Worm (Caenorhabditis elegans): Measurements from ENCODE around the gene C07A9.5.

C07A9.5 gene

ce11 chrIII:9703747-9704605 is 21.3 kb upstream of the C07A9.5 start:
- TF ChIP-seq F16B12.6 (tag; optimal IDR thresholded peaks at IDR 0.05) (peak; percentile 14), fkh-4 (tag; optimal IDR thresholded peaks at IDR 0.05; ENCODE audit: borderline replicate concordance) (no peak), egl-13 (tag; optimal IDR thresholded peaks at IDR 0.05) (peak; percentile 30), zag-1 (tag; optimal IDR thresholded peaks at IDR 0.05) (no peak), nhr-77 (tag; optimal IDR thresholded peaks at IDR 0.05) (no peak), nhr-237 (tag; optimal IDR thresholded peaks at IDR 0.05) (no peak), unc-86 (tag; optimal IDR thresholded peaks at IDR 0.05) (peak; percentile 59), rnt-1 (tag; optimal IDR thresholded peaks at IDR 0.05) (peak; percentile 33), tbx-2 (tag; optimal IDR thresholded peaks at IDR 0.05) (peak; percentile 62), efl-1 (optimal IDR thresholded peaks at IDR 0.05) (no peak), efl-1 (GFP tag; optimal IDR thresholded peaks at IDR 0.05 in 1 of 2) (peak in 1 of 2 experiments; percentile 61), lir-3 (tag; optimal IDR thresholded peaks at IDR 0.05; ENCODE audit: poor library complexity) (no peak), dpl-1 (GFP tag; optimal IDR thresholded peaks at IDR 0.05) (peak in 1 of 3 experiments; percentile 6), ceh-82 (tag; optimal IDR thresholded peaks at IDR 0.05) (peak in 2 of 3 experiments; percentile 2 to 31), lin-35 (GFP tag; optimal IDR thresholded peaks at IDR 0.05) (peak; percentile 14 to 25), skn-1 (tag; optimal IDR thresholded peaks at IDR 0.05) (peak; percentile 33), nhr-47 (tag; optimal IDR thresholded peaks at IDR 0.05) (peak; percentile 62), nhr-84 (tag; optimal IDR thresholded peaks at IDR 0.05) (no peak), lin-14 (GFP tag; optimal IDR thresholded peaks at IDR 0.05) (peak; percentile 89), sox-4 (tag; optimal IDR thresholded peaks at IDR 0.05) (peak; percentile 8), ets-5 (GFP tag; IDR thresholded peaks at IDR 0.05) (no peak), ceh-8 (GFP tag; optimal IDR thresholded peaks at IDR 0.05) (peak; percentile 70), xbp-1 (tag; optimal IDR thresholded peaks at IDR 0.05) (peak; percentile 7), alr-1 (tag; optimal IDR thresholded peaks at IDR 0.05; ENCODE audit: borderline replicate concordance) (no peak), grh-1 (GFP tag; IDR thresholded peaks at IDR 0.05) (no peak), fkh-8 (tag; optimal IDR thresholded peaks at IDR 0.05) (peak; percentile 82), snu-23 (GFP tag; optimal IDR thresholded peaks at IDR 0.05) (peak; percentile 37), pqm-1 (tag; optimal IDR thresholded peaks at IDR 0.05) (no peak), elt-3 (tag; optimal IDR thresholded peaks at IDR 0.05) (no peak), nhr-71 (tag; optimal IDR thresholded peaks at IDR 0.05) (peak; percentile 51), ama-1 (optimal IDR thresholded peaks at IDR 0.05) (no peak), Y116A8C.19 (tag; optimal IDR thresholded peaks at IDR 0.05; ENCODE audit: borderline replicate concordance) (no peak), blmp-1 (tag; optimal IDR thresholded peaks at IDR 0.05) (peak; percentile 90), aly-2 (tag; optimal IDR thresholded peaks at IDR 0.05) (no peak), lsy-2 (tag; optimal IDR thresholded peaks at IDR 0.05) (peak in 1 of 2 experiments; percentile 67), nhr-85 (tag) (peak; percentile 47), ztf-11 (tag; optimal IDR thresholded peaks at IDR 0.05) (peak in 1 of 2 experiments; percentile 40), ztf-4 (tag; optimal IDR thresholded peaks at IDR 0.05) (no peak), ceh-88 (GFP tag; IDR thresholded peaks at IDR 0.05) (0 out of 2 replicates have a peak, but pooled peaks have one; percentile 14), nhr-28 (tag; optimal IDR thresholded peaks at IDR 0.05) (no peak), nhr-76 (tag; optimal IDR thresholded peaks at IDR 0.05) (no peak), swsn-7 (tag; optimal IDR thresholded peaks at IDR 0.05) (peak; percentile 45), nhr-20 (tag; optimal IDR thresholded peaks at IDR 0.05) (peak; percentile 24), pax-3 (tag; optimal IDR thresholded peaks at IDR 0.05) (no peak), nhr-19 (GFP tag; conservative IDR thresholded peaks at IDR 0.05) (0 out of 2 replicates have a peak, but pooled peaks have one; percentile 8), fkh-10 (GFP tag; optimal IDR thresholded peaks at IDR 0.05) (peak; percentile 38), C04F5.9 (tag; optimal IDR thresholded peaks at IDR 0.05) (no peak), lin-13 (GFP tag; optimal IDR thresholded peaks at IDR 0.05) (peak; percentile 40), dsc-1 (tag; optimal IDR thresholded peaks at IDR 0.05) (peak; percentile 76), lin-15B (tag; optimal IDR thresholded peaks at IDR 0.05) (no peak), mep-1 (tag; optimal IDR thresholded peaks at IDR 0.05) (peak; percentile 55)

Data from whole organism, L1 larva.